Worm (Caenorhabditis elegans): Measurements from ENCODE around the gene C17F4.2.
"Not testable (repeated sequence)": the region's sequence is repeated elsewhere in the genome, so short reads cannot be mapped to it uniquely, and the experiment has no call there.

Gene C17F4.2

DNA sequence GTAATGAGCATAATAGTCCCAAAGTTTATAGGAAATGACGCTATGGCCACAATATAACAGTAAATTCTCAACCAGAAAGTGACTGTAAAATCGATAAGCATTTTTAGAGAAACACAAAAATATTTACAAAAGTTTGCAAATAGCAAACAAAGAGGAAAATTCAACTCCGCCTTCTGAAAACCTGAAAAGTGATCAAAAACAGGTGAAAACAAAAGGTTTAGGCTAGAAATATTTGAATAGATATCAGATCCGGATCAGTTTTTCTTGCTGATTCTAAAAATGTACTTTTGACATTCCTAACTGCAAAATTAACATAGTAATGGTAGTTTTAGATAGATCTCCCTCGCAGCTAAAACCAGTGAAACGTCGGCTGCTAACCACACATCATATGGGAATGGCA, 49.5 kb upstream of the C17F4.2 start, which contains the start of gene sri-51:
Gene sri-51, minus strand, starts transcription at position 101 of the 400 bp plus-strand sequence.
- no peak for TF ChIP-seq rcor-1 (GFP tag; IDR thresholded peaks at IDR 0.05)
- TF ChIP-seq T07F8.4 (tag; optimal IDR thresholded peaks at IDR 0.05), result no peak

- TF ChIP-seq cebp-1 (GFP tag; IDR thresholded peaks at IDR 0.05); cebp-1 (tag; optimal IDR thresholded peaks at IDR 0.05); ztf-26 (tag; optimal IDR thresholded peaks at IDR 0.05); lin-35 (GFP tag; optimal IDR thresholded peaks at IDR 0.05): not testable (repeated sequence)
Observed at ce11 chrII:3201242-3201641, 47.2 kb upstream of the C17F4.2 start, which contains the start of gene sri-48. TSS of gene sri-48 (minus strand) at chrII:3201342.

DNA sequence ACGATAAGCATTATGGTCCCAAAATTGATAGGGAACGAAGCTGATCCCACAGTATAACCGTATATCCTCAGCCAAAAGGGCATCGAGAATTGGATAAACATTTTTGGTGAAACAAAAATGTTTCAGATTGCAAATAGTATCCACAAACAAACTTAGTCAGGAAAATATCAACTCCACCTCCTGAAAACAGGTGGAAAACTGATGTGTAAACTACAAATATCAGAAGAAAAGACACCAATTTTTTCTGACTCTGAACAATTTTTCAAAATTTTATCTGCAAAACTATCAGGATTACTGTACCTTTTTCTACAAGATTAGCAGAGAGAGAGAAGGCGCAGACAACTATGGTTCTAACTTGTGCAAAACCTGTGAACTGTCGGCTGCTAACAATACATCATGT, 45.9 kb upstream of the C17F4.2 start, which contains the start of gene sri-53:
Gene sri-53, minus strand, starts transcription at position 101 of the 400 bp plus-strand sequence.
- TF ChIP-seq let-607 (tag; optimal IDR thresholded peaks at IDR 0.05) (no peak), F52B5.7 (tag; optimal IDR thresholded peaks at IDR 0.05) (no peak), rpc-1 (optimal IDR thresholded peaks at IDR 0.05) (no peak), rpc-1 (tag; optimal IDR thresholded peaks at IDR 0.05) (no peak), mcd-1 (GFP tag; IDR thresholded peaks at IDR 0.05) (no peak), T26A5.8 (tag; optimal IDR thresholded peaks at IDR 0.05) (no peak), F57A8.1 (GFP tag; optimal IDR thresholded peaks at IDR 0.05) (no peak), hsf-1 (GFP tag; IDR thresholded peaks at IDR 0.05) (no peak)

ce11 chrII:3203415-3203814, 45.1 kb upstream of the C17F4.2 start, which contains the start of gene sri-50:
TSS of gene sri-50 (plus strand) at chrII:3203715.
- TF ChIP-seq lag-1 (GFP tag; IDR thresholded peaks at IDR 0.05) (no peak), ztf-26 (tag; optimal IDR thresholded peaks at IDR 0.05) (no peak), ceh-27 (GFP tag; optimal IDR thresholded peaks at IDR 0.05) (no peak), Y53G8AR.9 (GFP tag; conservative IDR thresholded peaks at IDR 0.05) (no peak), hsf-1 (GFP tag; IDR thresholded peaks at IDR 0.05) (no peak), zfh-2 (GFP tag; conservative IDR thresholded peaks at IDR 0.05) (no peak), egrh-3 (GFP tag; IDR thresholded peaks at IDR 0.05) (no peak), F55B11.4 (tag; optimal IDR thresholded peaks at IDR 0.05; ENCODE audit: borderline replicate concordance, insufficient read depth) (no peak), repo-1 (tag; optimal IDR thresholded peaks at IDR 0.05) (no peak), hlh-12 (tag; optimal IDR thresholded peaks at IDR 0.05) (no peak), hmg-20 (GFP tag; IDR thresholded peaks at IDR 0.05) (no peak), Y95B8A.8 (GFP tag; IDR thresholded peaks at IDR 0.05) (no peak), bed-1 (GFP tag; IDR thresholded peaks at IDR 0.05) (no peak), let-526 (GFP tag; IDR thresholded peaks at IDR 0.05) (no peak), let-607 (tag; optimal IDR thresholded peaks at IDR 0.05) (no peak), nhr-80 (tag; optimal IDR thresholded peaks at IDR 0.05) (no peak)

ce11 chrII:3206423-3206989, 42.0 kb upstream of the C17F4.2 start, which contains the start of the genes ZC239.20 and ZC239.21:
TSS of gene ZC239.20 (minus strand) at chrII:3206523.
TSS of gene ZC239.21 (plus strand) at chrII:3206939.
- no peak for TF ChIP-seq Y95B8A.8 (GFP tag; IDR thresholded peaks at IDR 0.05)
- TF ChIP-seq ceh-27 (GFP tag; optimal IDR thresholded peaks at IDR 0.05), result no peak
- no peak for TF ChIP-seq ztf-6 (GFP tag; IDR thresholded peaks at IDR 0.05)
- TF ChIP-seq lin-35 (GFP tag; optimal IDR thresholded peaks at IDR 0.05), result no peak
- TF ChIP-seq nhr-27 (tag; optimal IDR thresholded peaks at IDR 0.05), result no peak
- TF ChIP-seq hmg-1.2 (GFP tag; IDR thresholded peaks at IDR 0.05), result no peak
- no peak for TF ChIP-seq fkh-3 (tag; optimal IDR thresholded peaks at IDR 0.05)
- no peak for TF ChIP-seq T26A5.8 (tag; optimal IDR thresholded peaks at IDR 0.05)
- no peak for TF ChIP-seq unc-62 (GFP tag; optimal IDR thresholded peaks at IDR 0.05)
- TF ChIP-seq unc-130 (GFP tag; optimal IDR thresholded peaks at IDR 0.05), result no peak
- no peak for TF ChIP-seq hmg-20 (GFP tag; IDR thresholded peaks at IDR 0.05)
- no peak for TF ChIP-seq ztf-3 (GFP tag; optimal IDR thresholded peaks at IDR 0.05)
- no peak for TF ChIP-seq nhr-179 (tag; optimal IDR thresholded peaks at IDR 0.05)
- TF ChIP-seq C17E4.6 (GFP tag; IDR thresholded peaks at IDR 0.05), result no peak
- TF ChIP-seq madf-8 (GFP tag; conservative IDR thresholded peaks at IDR 0.05), result no peak
- no peak for TF ChIP-seq K11D2.4 (GFP tag; IDR thresholded peaks at IDR 0.05)
- TF ChIP-seq bed-1 (GFP tag; IDR thresholded peaks at IDR 0.05), result no peak
- no peak for TF ChIP-seq ceh-58 (GFP tag; IDR thresholded peaks at IDR 0.05)
